Fruit fly (Drosophila melanogaster): ENCODE data around the gene CG17834.

The CG17834 gene

DNA sequence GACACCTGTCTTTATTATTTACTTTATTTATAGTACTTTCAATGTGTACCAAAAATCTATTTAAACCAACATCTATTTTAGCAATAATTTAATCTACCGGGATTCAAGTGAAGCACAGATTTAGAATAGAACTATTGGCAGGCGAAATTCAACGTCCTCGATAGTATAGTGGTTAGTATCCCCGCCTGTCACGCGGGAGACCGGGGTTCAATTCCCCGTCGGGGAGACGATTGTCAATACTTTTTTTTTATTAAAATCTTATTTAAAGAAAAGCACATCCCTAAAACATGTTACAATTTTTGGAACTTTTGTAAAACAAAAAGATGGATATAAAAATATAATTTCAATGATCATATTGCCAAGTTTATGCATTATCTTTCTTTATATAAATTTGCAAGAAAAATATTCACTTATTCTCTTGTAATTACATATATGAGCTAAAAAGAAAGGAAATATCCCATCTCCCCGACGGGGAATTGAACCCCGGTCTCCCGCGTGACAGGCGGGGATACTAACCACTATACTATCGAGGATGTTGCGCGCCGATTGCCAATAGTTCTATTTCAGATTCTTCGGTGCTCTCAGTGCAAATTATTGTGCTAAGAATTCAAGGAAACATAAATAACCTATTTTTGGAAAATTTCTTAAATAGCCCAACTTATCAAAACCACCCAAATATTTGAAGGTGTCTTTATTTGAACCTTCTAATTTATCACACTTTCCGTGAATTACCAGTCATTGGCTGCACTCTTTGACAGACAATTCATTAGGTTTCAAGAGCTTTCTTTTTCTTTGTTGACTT is 47.1 kb upstream of the CG17834 start, which contains the start of gene CG43796 (continued):
- TF ChIP-seq Bgb (GFP tag; IDR thresholded peaks at IDR 0.05; ENCODE audit: partially characterized antibody) (peak; percentile 68), CG17328 (GFP tag; IDR thresholded peaks at IDR 0.05) (no peak), Atf-2 (GFP tag; optimal IDR thresholded peaks at IDR 0.05) (no peak), ssp (GFP tag; IDR thresholded peaks at IDR 0.05) (no peak), CG7786 (GFP tag; optimal IDR thresholded peaks at IDR 0.05) (no peak), grau (tag; optimal IDR thresholded peaks at IDR 0.05) (no peak), CG11247 (GFP tag; IDR thresholded peaks at IDR 0.05) (no peak), danr (GFP tag; IDR thresholded peaks at IDR 0.05) (no peak), CG6791 (GFP tag; IDR thresholded peaks at IDR 0.05; ENCODE audit: partially characterized antibody) (peak; percentile 87), sens-2 (GFP tag; IDR thresholded peaks at IDR 0.05) (no peak), ato (GFP tag; IDR thresholded peaks at IDR 0.05; ENCODE audit: partially characterized antibody) (peak; percentile 47), vnd (GFP tag; IDR thresholded peaks at IDR 0.05; ENCODE audit: partially characterized antibody) (peak; percentile 49; the same call in 1 of the 3 replicates), knrl (GFP tag; IDR thresholded peaks at IDR 0.05; ENCODE audit: partially characterized antibody) (peak; percentile 51; the same call in 1 of the 3 replicates), CTCF (GFP tag; optimal IDR thresholded peaks at IDR 0.05) (peak; percentile 26), CG16815 (GFP tag; optimal IDR thresholded peaks at IDR 0.05) (no peak), CG8765 (GFP tag; IDR thresholded peaks at IDR 0.05) (no peak), Pdp1 (GFP tag; optimal IDR thresholded peaks at IDR 0.05) (no peak), CG16813 (GFP tag; IDR thresholded peaks at IDR 0.05; ENCODE audit: partially characterized antibody) (peak; percentile 83), CG13287 (GFP tag; IDR thresholded peaks at IDR 0.05; ENCODE audit: partially characterized antibody) (peak; percentile 13; the same call in 1 of the 2 replicates), cato (GFP tag; optimal IDR thresholded peaks at IDR 0.05; ENCODE audit: borderline replicate concordance) (no peak), da (GFP tag; optimal IDR thresholded peaks at IDR 0.05) (no peak), yki (optimal IDR thresholded peaks at IDR 0.05) (no peak), Dad (GFP tag; optimal IDR thresholded peaks at IDR 0.05) (no peak), pros (GFP tag; optimal IDR thresholded peaks at IDR 0.05) (no peak), NC2α (GFP tag; optimal IDR thresholded peaks at IDR 0.05) (no peak), Oaz (GFP tag; IDR thresholded peaks at IDR 0.05) (no peak), CG6254 (GFP tag; optimal IDR thresholded peaks at IDR 0.05) (no peak), CG10321 (GFP tag; IDR thresholded peaks at IDR 0.05) (no peak), CG7963 (GFP tag; IDR thresholded peaks at IDR 0.05; ENCODE audit: partially characterized antibody) (peak; percentile 65; the same call in 1 of the 3 replicates), sd (tag; optimal IDR thresholded peaks at IDR 0.05) (peak; percentile 0), CG17359 (tag; optimal IDR thresholded peaks at IDR 0.05) (no peak), zen (tag; optimal IDR thresholded peaks at IDR 0.05) (no peak), CG31388 (GFP tag; optimal IDR thresholded peaks at IDR 0.05) (no peak), CG14860 (GFP tag; IDR thresholded peaks at IDR 0.05; ENCODE audit: partially characterized antibody) (peak; percentile 60), Eip74EF (GFP tag; optimal IDR thresholded peaks at IDR 0.05) (no peak), CG34376 (GFP tag; optimal IDR thresholded peaks at IDR 0.05) (no peak), tna (GFP tag; IDR thresholded peaks at IDR 0.05; ENCODE audit: partially characterized antibody) (peak; percentile 58; the same call in 1 of the 2 replicates), sna (GFP tag; IDR thresholded peaks at IDR 0.05; ENCODE audit: partially characterized antibody) (0 out of 2 replicates have a peak, but pooled peaks have one; percentile 18), cwo (GFP tag; optimal IDR thresholded peaks at IDR 0.05) (no peak), CG9437 (GFP tag; optimal IDR thresholded peaks at IDR 0.05) (no peak), Dp (GFP tag; optimal IDR thresholded peaks at IDR 0.05) (no peak), Max (GFP tag; optimal IDR thresholded peaks at IDR 0.05) (no peak), Xbp1 (GFP tag; optimal IDR thresholded peaks at IDR 0.05) (no peak), Opbp (GFP tag; IDR thresholded peaks at IDR 0.05; ENCODE audit: partially characterized antibody) (peak; percentile 73; the same call in 2 of the 3 replicates), CG15479 (GFP tag; optimal IDR thresholded peaks at IDR 0.05) (peak; percentile 54), CG11696 (GFP tag; IDR thresholded peaks at IDR 0.05) (no peak), CG7357 (GFP tag; IDR thresholded peaks at IDR 0.05) (no peak), bigmax (GFP tag; optimal IDR thresholded peaks at IDR 0.05) (no peak)
